Fruit fly (Drosophila melanogaster) whole organism, wandering third instar larva: ENCODE data around the gene PolZ2.

Experiments used
- Dfd ChIP-seq: fragments of >200 bp; optimal IDR thresholded peaks from 2 replicates; lab custom pipeline; 2017; ENCODE audit warnings: missing biosample characterization, missing genetic modification characterization
- HLH106 ChIP-seq: fragments of 200-800 bp; optimal IDR thresholded peaks from 3 replicates; lab custom pipeline; 2019; ENCODE audit warnings: missing biosample characterization, mild to moderate bottlenecking, missing genetic modification characterization, moderate library complexity
- Hnf4 ChIP-seq: fragments of 200-800 bp; sonication (Bioruptor generic); optimal IDR thresholded peaks from 2 replicates; lab custom pipeline; 2016; ENCODE audit warnings: missing biosample characterization, mild to moderate bottlenecking, missing genetic modification characterization
- Hr83 ChIP-seq: fragments of 200-300 bp; sonication (Bioruptor generic); optimal IDR thresholded peaks from 2 replicates; lab custom pipeline; 2016; ENCODE audit warnings: missing biosample characterization, mild to moderate bottlenecking, missing genetic modification characterization, moderate library complexity; ENCODE audit not compliant: poor library complexity, severe bottlenecking
- Mio ChIP-seq: sonication (Bioruptor generic); optimal IDR thresholded peaks from 2 replicates; lab custom pipeline; 2016; ENCODE audit warnings: missing biosample characterization, missing genetic modification characterization
- Myc ChIP-seq: fragments of >200 bp; optimal IDR thresholded peaks from 2 replicates; lab custom pipeline; 2017
- OdsH ChIP-seq: fragments of 200-800 bp; sonication (Bioruptor generic); optimal IDR thresholded peaks from 2 replicates; lab custom pipeline; 2016; ENCODE audit warnings: missing biosample characterization, mild to moderate bottlenecking, missing genetic modification characterization
- Sp1 ChIP-seq: fragments of 200-800 bp; sonication (Bioruptor generic); optimal IDR thresholded peaks from 3 replicates; lab custom pipeline; 2019; ENCODE audit warnings: missing biosample characterization, mild to moderate bottlenecking, missing genetic modification characterization, moderate library complexity
- dsf ChIP-seq: sonication (Bioruptor generic); optimal IDR thresholded peaks from 2 replicates; lab custom pipeline; 2016; ENCODE audit warnings: missing biosample characterization, missing genetic modification characterization, borderline replicate concordance
- ey ChIP-seq: fragments of 200-800 bp; sonication (Bioruptor generic); optimal IDR thresholded peaks from 2 replicates; lab custom pipeline; 2016; ENCODE audit warnings: missing biosample characterization, missing genetic modification characterization
- foxo ChIP-seq, 2 experiments: fragments of 200-800 bp; sonication (Bioruptor generic); optimal IDR thresholded peaks; 2 replicates in 1 of 2; 3 replicates in 1 of 2; lab custom pipeline; 2016 to 2017; ENCODE audit warnings: missing biosample characterization in 2 of 2, missing genetic modification characterization in 2 of 2
- psq ChIP-seq: fragments of 200-800 bp; sonication (Bioruptor generic); optimal IDR thresholded peaks from 3 replicates; lab custom pipeline; 2017; ENCODE audit warnings: missing biosample characterization, mild to moderate bottlenecking, missing genetic modification characterization, moderate library complexity
- sv ChIP-seq: fragments of 200-800 bp; sonication (Bioruptor generic); optimal IDR thresholded peaks from 3 replicates; lab custom pipeline; 2016; ENCODE audit warnings: missing biosample characterization, missing genetic modification characterization
- tai ChIP-seq: sonication (Bioruptor generic); optimal IDR thresholded peaks from 2 replicates; lab custom pipeline; 2016; ENCODE audit warnings: missing biosample characterization, missing genetic modification characterization
- usp ChIP-seq: fragments of >200 bp; optimal IDR thresholded peaks from 2 replicates; lab custom pipeline; 2017; ENCODE audit warnings: missing biosample characterization, missing genetic modification characterization
- woc ChIP-seq: sonication (Bioruptor generic); optimal IDR thresholded peaks from 2 replicates; lab custom pipeline; 2016; ENCODE audit warnings: missing biosample characterization, mild to moderate bottlenecking, missing genetic modification characterization

The PolZ2 gene

DNA sequence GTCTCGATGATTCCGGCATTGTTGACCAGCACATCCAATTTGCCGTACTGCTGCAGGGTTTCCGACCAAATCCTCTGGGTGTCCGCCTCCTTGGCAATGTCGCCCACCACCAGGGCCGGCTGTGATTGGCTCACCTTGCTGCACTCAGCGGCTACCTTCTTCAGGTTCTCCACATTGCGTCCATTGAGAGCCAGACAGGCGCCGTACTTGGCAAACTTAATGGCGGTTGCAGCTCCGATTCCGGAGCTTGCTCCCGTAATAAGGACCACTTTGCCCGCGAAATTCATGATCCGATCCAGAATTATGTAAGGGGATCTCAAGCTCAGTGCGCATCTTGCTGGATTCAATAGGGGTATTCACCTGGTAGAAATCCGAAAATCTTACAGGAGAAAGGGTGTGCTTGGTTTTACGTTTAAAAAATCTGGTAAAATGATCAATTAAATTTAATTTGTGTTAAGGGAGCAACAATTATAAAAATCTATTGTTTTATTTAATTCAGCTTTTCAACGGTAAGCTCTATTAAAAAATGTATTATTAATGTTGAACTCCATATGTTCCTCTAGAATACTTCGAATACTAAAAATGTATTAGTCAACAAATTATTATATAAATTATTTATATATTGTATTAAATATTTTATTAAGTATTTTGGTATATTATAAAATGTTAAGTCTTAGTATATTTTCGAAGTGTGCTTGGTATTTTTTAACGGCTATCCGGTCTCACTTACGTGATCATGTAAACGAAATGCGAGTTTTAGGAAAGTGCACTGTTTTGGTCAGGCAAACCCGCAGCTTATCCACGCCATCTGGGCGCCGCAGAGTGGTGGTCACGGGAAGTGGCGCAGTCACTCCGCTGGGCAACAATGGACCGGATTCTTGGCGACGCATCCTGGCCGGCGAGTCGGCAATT, 48.1 kb downstream of the PolZ2 start, which contains the start of the genes CG31548 and CG12170:
Gene CG31548 (minus strand): TSS at position 334 of the 912 bp plus-strand sequence.
Gene CG12170 (plus strand): TSS at position 716 of the 912 bp plus-strand sequence.
- TF ChIP-seq usp (GFP tag; lab: Kevin White, UChicago): no peak
- peak; percentile 37 for TF ChIP-seq ey (GFP tag; lab: Kevin White, UChicago)
- no peak for TF ChIP-seq Mio (GFP tag; lab: Kevin White, UChicago)
- no peak for TF ChIP-seq dsf
- TF ChIP-seq foxo (GFP tag; optimal IDR thresholded peaks at IDR 0.05; lab: Kevin White, UChicago): no peak
- TF ChIP-seq HLH106: peak; percentile 36
- peak; percentile 32 for TF ChIP-seq sv (GFP tag; lab: Kevin White, UChicago)
- peak; percentile 19 for TF ChIP-seq Hr83 (GFP tag; lab: Kevin White, UChicago)
- TF ChIP-seq psq (GFP tag; lab: Kevin White, UChicago): peak; percentile 41
- TF ChIP-seq Hnf4 (GFP tag; lab: Kevin White, UChicago): no peak
- TF ChIP-seq Myc (lab: Kevin White, UChicago): no peak
- TF ChIP-seq Dfd: no peak
- no peak for TF ChIP-seq Sp1 (GFP tag; lab: Kevin White, UChicago)
- TF ChIP-seq woc: no peak
- TF ChIP-seq tai (GFP tag; lab: Kevin White, UChicago): no peak
- peak; percentile 1 for TF ChIP-seq OdsH (GFP tag; lab: Kevin White, UChicago)
